Worm (Caenorhabditis elegans): ENCODE results near the gene Y41D4B.14.

ce11 chrIV:1563476-1564131, 13.2 kb upstream of the Y41D4B.14 start, which contains the start of gene Y41D4B.15:
- TF ChIP-seq ztf-4 (tag; optimal IDR thresholded peaks at IDR 0.05): no peak
- TF ChIP-seq pha-4 (tag; optimal IDR thresholded peaks at IDR 0.05): no peak
- no peak for TF ChIP-seq unc-62 (GFP tag; optimal IDR thresholded peaks at IDR 0.05)
- TF ChIP-seq mdl-1 (tag; optimal IDR thresholded peaks at IDR 0.05): no peak
- no peak for TF ChIP-seq lin-15B (tag; optimal IDR thresholded peaks at IDR 0.05)
- TF ChIP-seq ceh-16 (tag; optimal IDR thresholded peaks at IDR 0.05): no peak
- TF ChIP-seq aly-2 (tag; optimal IDR thresholded peaks at IDR 0.05): no peak
- TF ChIP-seq nhr-11 (tag; optimal IDR thresholded peaks at IDR 0.05): no peak
- no peak for TF ChIP-seq tbx-2 (tag; optimal IDR thresholded peaks at IDR 0.05)
- TF ChIP-seq elt-2 (tag; optimal IDR thresholded peaks at IDR 0.05): no peak
- TF ChIP-seq unc-39 (tag; optimal IDR thresholded peaks at IDR 0.05): no peak
- TF ChIP-seq pqm-1 (tag; optimal IDR thresholded peaks at IDR 0.05): no peak

Data from whole organism, L3 larva.